Worm (Caenorhabditis elegans): ENCODE measurements around the gene B0545.4.
A peak's percentile ranks its signal among the peaks of the same experiment; 100 is the strongest.

Gene B0545.4

DNA sequence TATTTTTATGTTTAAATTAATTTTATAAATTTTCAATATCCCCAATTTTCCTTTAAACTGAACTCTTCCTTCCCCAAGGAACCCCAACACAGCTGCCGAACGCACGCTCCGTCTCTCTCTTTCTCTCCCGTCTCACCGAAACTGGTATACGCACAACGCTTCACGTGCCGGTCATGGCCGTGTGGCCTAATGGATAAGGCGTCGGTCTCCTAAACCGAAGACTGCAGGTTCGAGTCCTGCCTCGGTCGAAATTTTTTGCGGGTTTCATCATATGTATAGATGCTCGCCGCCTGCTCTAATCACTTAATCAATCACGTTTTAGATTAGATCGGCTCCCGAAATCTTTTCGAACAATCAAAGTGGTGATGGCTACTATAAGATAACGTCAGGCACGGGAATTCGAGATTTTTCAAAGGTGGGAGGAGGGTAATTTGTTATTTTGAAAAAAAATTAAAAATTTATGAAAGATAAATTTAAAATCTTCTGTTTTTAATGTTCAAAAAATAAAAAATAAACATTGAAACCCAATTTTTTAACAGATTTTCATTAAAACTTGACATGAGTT is 34.7 kb upstream of the B0545.4 start (continued):
- TF ChIP-seq daf-12 (tag; optimal IDR thresholded peaks at IDR 0.05) (no peak), fos-1 (tag; optimal IDR thresholded peaks at IDR 0.05) (no peak), aly-2 (tag; optimal IDR thresholded peaks at IDR 0.05) (no peak), nhr-6 (tag; optimal IDR thresholded peaks at IDR 0.05) (no peak), jun-1 (tag; optimal IDR thresholded peaks at IDR 0.05) (no peak), F26F4.8 (GFP tag; conservative IDR thresholded peaks at IDR 0.05) (peak; percentile 74; the same call in 1 of the 2 replicates), daf-8 (GFP tag; IDR thresholded peaks at IDR 0.05) (no peak), lin-13 (GFP tag; optimal IDR thresholded peaks at IDR 0.05) (peak; percentile 17), lsy-2 (tag; optimal IDR thresholded peaks at IDR 0.05) (no peak), ceh-32 (tag; optimal IDR thresholded peaks at IDR 0.05; ENCODE audit: poor library complexity) (no peak), nhr-10 (tag; optimal IDR thresholded peaks at IDR 0.05) (no peak), zip-11 (GFP tag; IDR thresholded peaks at IDR 0.05) (0 out of 2 replicates have a peak, but pooled peaks have one; percentile 21), daf-19 (GFP tag; conservative IDR thresholded peaks at IDR 0.05) (peak; percentile 51; the same call in 1 of the 2 replicates), duxl-1 (tag; optimal IDR thresholded peaks at IDR 0.05; ENCODE audit: poor library complexity) (peak; percentile 58), arid-1 (GFP tag; conservative IDR thresholded peaks at IDR 0.05) (peak; percentile 67), saeg-2 (GFP tag; IDR thresholded peaks at IDR 0.05) (no peak), Y75B8A.6 (GFP tag; IDR thresholded peaks at IDR 0.05) (peak; percentile 70; the same call in 1 of the 2 replicates), F37D6.2 (tag; optimal IDR thresholded peaks at IDR 0.05) (peak; percentile 34), Y5F2A.4 (GFP tag; optimal IDR thresholded peaks at IDR 0.05) (peak; percentile 22), dve-1 (tag; optimal IDR thresholded peaks at IDR 0.05; ENCODE audit: insufficient read depth) (no peak), Y48G9A.11 (GFP tag; IDR thresholded peaks at IDR 0.05) (peak; percentile 56), php-3 (GFP tag; IDR thresholded peaks at IDR 0.05) (peak; percentile 64), F44E2.7 (GFP tag; IDR thresholded peaks at IDR 0.05) (0 out of 2 replicates have a peak, but pooled peaks have one; percentile 67), rbr-2 (tag; optimal IDR thresholded peaks at IDR 0.05) (peak; percentile 60), unc-130 (GFP tag; optimal IDR thresholded peaks at IDR 0.05) (peak; percentile 62), madf-9 (GFP tag; conservative IDR thresholded peaks at IDR 0.05) (peak; percentile 83), pqm-1 (tag; optimal IDR thresholded peaks at IDR 0.05) (no peak), gei-8 (GFP tag; optimal IDR thresholded peaks at IDR 0.05) (peak; percentile 40), aha-1 (tag) (peak; percentile 97), mdt-29 (GFP tag; IDR thresholded peaks at IDR 0.05) (0 out of 2 replicates have a peak, but pooled peaks have one; percentile 41), unc-39 (tag; optimal IDR thresholded peaks at IDR 0.05) (no peak), nhr-28 (tag; optimal IDR thresholded peaks at IDR 0.05) (peak; percentile 8), zip-2 (tag; optimal IDR thresholded peaks at IDR 0.05) (no peak), hif-1 (tag; optimal IDR thresholded peaks at IDR 0.05) (peak in 1 of 2 experiments; percentile 75), mxl-3 (GFP tag; optimal IDR thresholded peaks at IDR 0.05) (peak; percentile 72), fkh-10 (GFP tag; optimal IDR thresholded peaks at IDR 0.05) (peak; percentile 37), hlh-11 (tag; optimal IDR thresholded peaks at IDR 0.05) (peak; percentile 64), Y105C5A.15 (GFP tag; IDR thresholded peaks at IDR 0.05) (peak; percentile 86; the same call in 1 of the 2 replicates), hmg-1.1 (GFP tag; IDR thresholded peaks at IDR 0.05) (peak; percentile 95), D1046.2 (GFP tag; IDR thresholded peaks at IDR 0.05) (peak; percentile 79), ZK337.2 (GFP tag; IDR thresholded peaks at IDR 0.05) (peak; percentile 81; the same call in 1 of the 2 replicates), ztf-7 (tag; optimal IDR thresholded peaks at IDR 0.05) (peak; percentile 37), cey-2 (tag; optimal IDR thresholded peaks at IDR 0.05; ENCODE audit: borderline replicate concordance, insufficient read depth) (no peak), mxl-2 (GFP tag; conservative IDR thresholded peaks at IDR 0.05) (no peak), dmd-8 (GFP tag; IDR thresholded peaks at IDR 0.05) (peak; percentile 86), ces-1 (GFP tag; optimal IDR thresholded peaks at IDR 0.05) (no peak), F49E8.2 (tag; optimal IDR thresholded peaks at IDR 0.05; ENCODE audit: borderline replicate concordance) (no peak), ceh-82 (tag; optimal IDR thresholded peaks at IDR 0.05) (no peak), ZK546.5 (tag; optimal IDR thresholded peaks at IDR 0.05) (no peak), nhr-76 (tag; optimal IDR thresholded peaks at IDR 0.05) (no peak)
